Fruit fly (Drosophila melanogaster): Measurements from ENCODE around the gene CG17147.

Gene CG17147

DNA sequence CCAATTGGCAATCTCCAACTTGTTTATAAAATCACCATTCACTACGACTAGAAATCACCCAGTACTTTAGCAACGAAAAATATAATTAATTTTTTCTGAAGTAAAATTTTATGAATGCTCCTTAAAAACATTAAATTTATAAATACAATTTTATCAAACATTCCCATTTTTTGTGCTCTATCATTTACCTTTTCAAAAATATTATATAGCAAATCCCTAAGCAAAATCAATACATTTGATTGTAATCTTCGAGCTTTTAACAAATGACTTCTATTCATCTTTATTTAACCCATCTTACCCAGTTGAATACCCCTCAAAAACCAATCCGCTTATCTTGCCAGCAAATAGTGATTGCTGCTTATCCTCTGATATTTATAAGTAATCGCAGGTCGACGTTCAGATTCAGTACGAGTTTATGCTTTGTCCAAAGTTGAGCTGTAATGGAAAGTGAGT is 2.3 kb upstream of the CG17147 start, which contains the start of gene CG17145 (continued):
- TF ChIP-seq dimm (GFP tag; IDR thresholded peaks at IDR 0.05) (no peak), E2f1 (GFP tag; IDR thresholded peaks at IDR 0.05) (no peak), CG17912 (GFP tag; optimal IDR thresholded peaks at IDR 0.05) (no peak), CG12769 (tag; optimal IDR thresholded peaks at IDR 0.05) (no peak), CHES-1-like (GFP tag; optimal IDR thresholded peaks at IDR 0.05) (no peak), gsb (GFP tag; IDR thresholded peaks at IDR 0.05) (no peak), CG7786 (GFP tag; optimal IDR thresholded peaks at IDR 0.05) (no peak), sd (tag; optimal IDR thresholded peaks at IDR 0.05) (peak; percentile 18), dati (GFP tag; IDR thresholded peaks at IDR 0.05) (no peak), inv (GFP tag; IDR thresholded peaks at IDR 0.05; ENCODE audit: partially characterized antibody) (no peak), CG11085 (GFP tag; IDR thresholded peaks at IDR 0.05) (no peak), pros (GFP tag; optimal IDR thresholded peaks at IDR 0.05) (no peak), CG43689 (GFP tag; IDR thresholded peaks at IDR 0.05) (no peak), BtbVII (GFP tag; optimal IDR thresholded peaks at IDR 0.05) (peak; percentile 6), grn (GFP tag; optimal IDR thresholded peaks at IDR 0.05) (peak; percentile 50), CG9797 (GFP tag; optimal IDR thresholded peaks at IDR 0.05) (no peak), CG2120 (GFP tag; optimal IDR thresholded peaks at IDR 0.05) (peak; percentile 63), CG14050 (GFP tag; IDR thresholded peaks at IDR 0.05) (no peak), Atf6 (GFP tag; IDR thresholded peaks at IDR 0.05) (peak; percentile 68), gem (tag; optimal IDR thresholded peaks at IDR 0.05) (peak; percentile 60), CG9817 (tag; optimal IDR thresholded peaks at IDR 0.05) (no peak), Oaz (GFP tag; IDR thresholded peaks at IDR 0.05) (no peak), CG10462 (GFP tag; optimal IDR thresholded peaks at IDR 0.05) (no peak), CG15601 (tag; optimal IDR thresholded peaks at IDR 0.05) (no peak), CG9727 (GFP tag; optimal IDR thresholded peaks at IDR 0.05) (peak; percentile 7), CG5180 (GFP tag; optimal IDR thresholded peaks at IDR 0.05) (no peak), grau (tag; optimal IDR thresholded peaks at IDR 0.05) (peak; percentile 64), zfh1 (GFP tag; IDR thresholded peaks at IDR 0.05) (no peak), stc (GFP tag; IDR thresholded peaks at IDR 0.05) (no peak), tin (GFP tag; optimal IDR thresholded peaks at IDR 0.05) (no peak), CG12104 (GFP tag; optimal IDR thresholded peaks at IDR 0.05) (peak; percentile 15), crp (GFP tag; optimal IDR thresholded peaks at IDR 0.05) (no peak), vnd (GFP tag; IDR thresholded peaks at IDR 0.05; ENCODE audit: partially characterized antibody) (no peak), Fer1 (GFP tag; optimal IDR thresholded peaks at IDR 0.05) (peak; percentile 49), CG6175 (GFP tag; IDR thresholded peaks at IDR 0.05) (no peak), oc (tag; optimal IDR thresholded peaks at IDR 0.05) (no peak), Ada2b (GFP tag; IDR thresholded peaks at IDR 0.05) (no peak), Hand (GFP tag; optimal IDR thresholded peaks at IDR 0.05) (peak; percentile 50), CG11504 (tag; optimal IDR thresholded peaks at IDR 0.05) (peak; percentile 41), dysf (GFP tag; IDR thresholded peaks at IDR 0.05) (peak; percentile 54; the same call in 2 of the 3 replicates), CG11093 (GFP tag; IDR thresholded peaks at IDR 0.05) (no peak), Hmr (GFP tag; optimal IDR thresholded peaks at IDR 0.05) (peak; percentile 65), hth (optimal IDR thresholded peaks at IDR 0.05) (no peak), CG34376 (GFP tag; optimal IDR thresholded peaks at IDR 0.05) (peak; percentile 40), Bteb2 (GFP tag; optimal IDR thresholded peaks at IDR 0.05) (no peak), trh (GFP tag; optimal IDR thresholded peaks at IDR 0.05) (no peak), CG12659 (GFP tag; optimal IDR thresholded peaks at IDR 0.05) (peak; percentile 38), CG18619 (GFP tag; optimal IDR thresholded peaks at IDR 0.05) (peak; percentile 4), Sox100B (GFP tag; optimal IDR thresholded peaks at IDR 0.05) (no peak), Hr51 (GFP tag; optimal IDR thresholded peaks at IDR 0.05) (peak in 1 of 2 experiments; percentile 56), zf30C (GFP tag; optimal IDR thresholded peaks at IDR 0.05) (no peak)

All from whole organism, embryonic.